Worm (Caenorhabditis elegans): Measurements from ENCODE around the gene Y75B8A.8.

ce11 chrIII:12202437-12202836 lies 41.9 kb downstream of the Y75B8A.8 start, which contains the start of gene osm-12:
- TF ChIP-seq M03D4.4 (tag; optimal IDR thresholded peaks at IDR 0.05) (no peak), nhr-237 (tag; optimal IDR thresholded peaks at IDR 0.05) (no peak), mep-1 (tag; optimal IDR thresholded peaks at IDR 0.05) (no peak), elt-3 (tag; optimal IDR thresholded peaks at IDR 0.05) (no peak), lsy-2 (tag; optimal IDR thresholded peaks at IDR 0.05) (no peak), snpc-4 (tag; optimal IDR thresholded peaks at IDR 0.05) (no peak), nhr-76 (tag; optimal IDR thresholded peaks at IDR 0.05) (no peak), unc-62 (GFP tag; optimal IDR thresholded peaks at IDR 0.05) (no peak), nhr-28 (tag; optimal IDR thresholded peaks at IDR 0.05) (no peak), unc-39 (tag; optimal IDR thresholded peaks at IDR 0.05) (no peak)
